Fruit fly (Drosophila melanogaster): ENCODE results near the gene CG9525.

The CG9525 gene

DNA sequence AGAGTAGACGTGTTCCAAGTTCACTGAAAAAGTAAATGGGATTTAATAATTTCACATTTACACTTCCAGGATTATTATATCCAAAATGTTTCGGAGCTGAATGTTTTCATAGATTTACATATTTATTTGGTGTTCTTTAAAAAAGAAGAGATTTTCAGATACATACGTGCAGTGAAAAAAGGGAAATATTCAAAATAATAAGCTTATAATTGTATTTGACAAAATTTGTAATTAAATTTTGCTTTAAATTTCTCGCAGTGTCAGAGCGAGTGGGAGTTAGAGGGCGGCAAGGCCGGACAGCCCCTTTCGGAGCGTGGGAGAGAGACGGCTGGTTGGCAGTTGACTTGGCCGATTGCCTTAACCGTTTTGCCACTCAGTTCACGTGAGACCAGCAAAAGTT is 25.2 kb downstream of the CG9525 start, which contains the start of gene Tsp29Fb (continued):
- no peak for TF ChIP-seq h (optimal IDR thresholded peaks at IDR 0.05)
- peak; percentile 65 for TF ChIP-seq CG14441 (GFP tag; IDR thresholded peaks at IDR 0.05)
- peak; percentile 23; the same call in 1 of the 2 replicates for TF ChIP-seq CG4404 (GFP tag; IDR thresholded peaks at IDR 0.05)
- 0 out of 3 replicates have a peak, but pooled peaks have one; percentile 35 for TF ChIP-seq ken (GFP tag; IDR thresholded peaks at IDR 0.05)
- no peak for TF ChIP-seq peb (GFP tag; IDR thresholded peaks at IDR 0.05)
- no peak for TF ChIP-seq CG3838 (GFP tag; optimal IDR thresholded peaks at IDR 0.05)
- TF ChIP-seq CG17829 (tag; optimal IDR thresholded peaks at IDR 0.05) = peak; percentile 69
- peak; percentile 77 for TF ChIP-seq CG9817 (tag; optimal IDR thresholded peaks at IDR 0.05)
- peak; percentile 17 for TF ChIP-seq eyg (GFP tag; optimal IDR thresholded peaks at IDR 0.05)
- TF ChIP-seq CG11085 (GFP tag; IDR thresholded peaks at IDR 0.05) = 0 out of 2 replicates have a peak, but pooled peaks have one; percentile 21
- TF ChIP-seq CG17568 (GFP tag; optimal IDR thresholded peaks at IDR 0.05) = peak; percentile 38
- TF ChIP-seq ttk (GFP tag; IDR thresholded peaks at IDR 0.05) = peak; percentile 51
- no peak for TF ChIP-seq CG10565 (GFP tag; optimal IDR thresholded peaks at IDR 0.05)
- peak; percentile 38 for TF ChIP-seq CG18764 (GFP tag; optimal IDR thresholded peaks at IDR 0.05)
- no peak for TF ChIP-seq Sin3A (optimal IDR thresholded peaks at IDR 0.05)
- no peak for TF ChIP-seq Poxn (GFP tag; IDR thresholded peaks at IDR 0.05)
- peak; percentile 40 for TF ChIP-seq lbe (GFP tag; optimal IDR thresholded peaks at IDR 0.05)
- TF ChIP-seq Stat92E (GFP tag; optimal IDR thresholded peaks at IDR 0.05) = no peak
- TF ChIP-seq CG3847 (GFP tag; IDR thresholded peaks at IDR 0.05) = peak; percentile 67
- TF ChIP-seq onecut (GFP tag; IDR thresholded peaks at IDR 0.05) = peak; percentile 31
- TF ChIP-seq Nf-YA (GFP tag; IDR thresholded peaks at IDR 0.05) = peak; percentile 45; the same call in 1 of the 2 replicates
- TF ChIP-seq Mrtf (GFP tag; IDR thresholded peaks at IDR 0.05) = peak; percentile 61; the same call in 2 of the 3 replicates
- TF ChIP-seq gcm2 (GFP tag; optimal IDR thresholded peaks at IDR 0.05) = no peak
- TF ChIP-seq gem (tag; optimal IDR thresholded peaks at IDR 0.05) = peak; percentile 88
- TF ChIP-seq Usf (GFP tag; optimal IDR thresholded peaks at IDR 0.05) = peak; percentile 58
- no peak for TF ChIP-seq lola (GFP tag; optimal IDR thresholded peaks at IDR 0.05)
- peak; percentile 69 for TF ChIP-seq ftz-f1 (GFP tag; optimal IDR thresholded peaks at IDR 0.05)
- peak; percentile 63; the same call in 1 of the 2 replicates for TF ChIP-seq GATAe (GFP tag; conservative IDR thresholded peaks at IDR 0.05)
- peak; percentile 81 for TF ChIP-seq Sox102F (GFP tag; optimal IDR thresholded peaks at IDR 0.05)
- peak; percentile 45 to 65 for TF ChIP-seq dpn (GFP tag; optimal IDR thresholded peaks at IDR 0.05)
- peak; percentile 60 for TF ChIP-seq CG12219 (GFP tag; optimal IDR thresholded peaks at IDR 0.05)
- peak; percentile 77 for TF ChIP-seq CG9727 (GFP tag; optimal IDR thresholded peaks at IDR 0.05)
- no peak for TF ChIP-seq fd102C (GFP tag; optimal IDR thresholded peaks at IDR 0.05)
- TF ChIP-seq Antp (GFP tag; optimal IDR thresholded peaks at IDR 0.05) = peak; percentile 39
- TF ChIP-seq gcm (GFP tag; optimal IDR thresholded peaks at IDR 0.05) = peak; percentile 43
- TF ChIP-seq cas (GFP tag; IDR thresholded peaks at IDR 0.05) = 0 out of 2 replicates have a peak, but pooled peaks have one; percentile 34
- TF ChIP-seq CG8944 (GFP tag; optimal IDR thresholded peaks at IDR 0.05) = peak; percentile 34
- no peak for TF ChIP-seq Ets97D (GFP tag; optimal IDR thresholded peaks at IDR 0.05)
- TF ChIP-seq Rfx (GFP tag; IDR thresholded peaks at IDR 0.05) = peak; percentile 78
- TF ChIP-seq fru (optimal IDR thresholded peaks at IDR 0.05) = no peak
- peak; percentile 66; the same call in 1 of the 2 replicates for TF ChIP-seq HLH3B (GFP tag; IDR thresholded peaks at IDR 0.05)
- peak; percentile 39; the same call in 1 of the 3 replicates for TF ChIP-seq B-H1 (GFP tag; IDR thresholded peaks at IDR 0.05)
- peak; percentile 60 for TF ChIP-seq CG5180 (GFP tag; optimal IDR thresholded peaks at IDR 0.05)
- TF ChIP-seq CG18011 (GFP tag; optimal IDR thresholded peaks at IDR 0.05) = peak; percentile 39
- no peak for TF ChIP-seq sc (optimal IDR thresholded peaks at IDR 0.05)
- TF ChIP-seq sc (GFP tag; optimal IDR thresholded peaks at IDR 0.05) = peak; percentile 14
- peak; percentile 73 for TF ChIP-seq B-H2 (GFP tag; optimal IDR thresholded peaks at IDR 0.05)
- no peak for TF ChIP-seq Optix (GFP tag; IDR thresholded peaks at IDR 0.05)
- peak; percentile 63 for TF ChIP-seq al (GFP tag; IDR thresholded peaks at IDR 0.05)
- no peak for TF ChIP-seq Scr (GFP tag; IDR thresholded peaks at IDR 0.05; ENCODE audit: partially characterized antibody)
- no peak for TF ChIP-seq D (optimal IDR thresholded peaks at IDR 0.05)
- peak; percentile 56 for TF ChIP-seq D (GFP tag; optimal IDR thresholded peaks at IDR 0.05)

Data from whole organism, embryonic.